Fruit fly (Drosophila melanogaster) whole organism, adult: ENCODE data around the gene Src64B.

Experiments used
- CG11617 ChIP-seq: fragments of 200-800 bp; sonication (Bioruptor generic); optimal IDR thresholded peaks from 2 replicates; lab custom pipeline; 2017; ENCODE audit warnings: mild to moderate bottlenecking, missing biosample characterization, missing genetic modification reagents, missing genetic modification characterization
- CG12768 ChIP-seq: fragments of 200-800 bp; sonication (Bioruptor generic); optimal IDR thresholded peaks from 2 replicates; lab custom pipeline; 2017; ENCODE audit warnings: missing biosample characterization, missing genetic modification characterization, mild to moderate bottlenecking, moderate library complexity, missing genetic modification reagents
- CG14711 ChIP-seq: fragments of 200-800 bp; sonication (Bioruptor generic); optimal IDR thresholded peaks from 2 replicates; lab custom pipeline; 2018; ENCODE audit warnings: missing biosample characterization, mild to moderate bottlenecking, missing genetic modification characterization, moderate library complexity
- CG1620 ChIP-seq: fragments of 200-800 bp; sonication (Bioruptor generic); optimal IDR thresholded peaks from 2 replicates; lab custom pipeline; 2016; ENCODE audit warnings: missing biosample characterization, missing genetic modification characterization
- CG33017 ChIP-seq: fragments of 200-800 bp; sonication (Bioruptor generic); optimal IDR thresholded peaks from 2 replicates; lab custom pipeline; 2018; ENCODE audit warnings: missing biosample characterization, mild to moderate bottlenecking, missing genetic modification characterization, moderate library complexity
- CG5204 ChIP-seq: fragments of 200-800 bp; sonication (Bioruptor generic); optimal IDR thresholded peaks from 2 replicates; lab custom pipeline; 2016; ENCODE audit warnings: missing biosample characterization, missing genetic modification characterization
- CG7045 ChIP-seq: fragments of 200-800 bp; sonication (Bioruptor generic); optimal IDR thresholded peaks from 2 replicates; lab custom pipeline; 2017; ENCODE audit warnings: missing biosample characterization, mild to moderate bottlenecking, missing genetic modification characterization
- CG7101 ChIP-seq: fragments of 200-800 bp; sonication (Bioruptor generic); optimal IDR thresholded peaks from 2 replicates; lab custom pipeline; 2018; ENCODE audit warnings: missing biosample characterization, mild to moderate bottlenecking, missing genetic modification characterization, moderate library complexity
- Clk ChIP-seq: fragments of 200-800 bp; sonication (Bioruptor generic); optimal IDR thresholded peaks from 2 replicates; lab custom pipeline; 2017; ENCODE audit warnings: missing biosample characterization, missing genetic modification characterization
- Crg-1 ChIP-seq: fragments of 200-800 bp; sonication (Bioruptor generic); optimal IDR thresholded peaks from 2 replicates; lab custom pipeline; 2016; ENCODE audit warnings: missing biosample characterization, missing genetic modification characterization
- Hr96 ChIP-seq: fragments of 200-800 bp; sonication (Bioruptor generic); optimal IDR thresholded peaks from 2 replicates; lab custom pipeline; 2016; ENCODE audit warnings: missing biosample characterization, missing genetic modification characterization
- Mnt ChIP-seq: fragments of 200-800 bp; sonication (Bioruptor generic); optimal IDR thresholded peaks from 2 replicates; lab custom pipeline; 2016; ENCODE audit warnings: missing biosample characterization, mild to moderate bottlenecking, missing genetic modification characterization
- bab1 ChIP-seq: fragments of 200-800 bp; sonication (Bioruptor generic); optimal IDR thresholded peaks from 3 replicates; lab custom pipeline; 2019; ENCODE audit warnings: missing biosample characterization, mild to moderate bottlenecking, missing genetic modification characterization, moderate library complexity
- cic ChIP-seq: fragments of 200-800 bp; sonication (Bioruptor generic); optimal IDR thresholded peaks from 2 replicates; lab custom pipeline; 2017; ENCODE audit warnings: missing biosample characterization, mild to moderate bottlenecking, missing genetic modification characterization, moderate library complexity
- cnc ChIP-seq, 2 experiments: fragments of >200 bp; optimal IDR thresholded peaks; 2 replicates each; lab custom pipeline; 2017
- kay ChIP-seq: fragments of 200-800 bp; sonication (Bioruptor generic); peaks from one replicate; lab custom pipeline; 2016; ENCODE audit warnings: missing biosample characterization, missing genetic modification characterization, borderline replicate concordance
- ovo ChIP-seq: fragments of 200-800 bp; sonication (Bioruptor generic); optimal IDR thresholded peaks from 2 replicates; lab custom pipeline; 2016; ENCODE audit warnings: missing biosample characterization, missing genetic modification characterization
- pad ChIP-seq: fragments of 200-800 bp; sonication (Bioruptor generic); optimal IDR thresholded peaks from 3 replicates; lab custom pipeline; 2017; ENCODE audit warnings: missing biosample characterization, missing genetic modification characterization, mild to moderate bottlenecking, moderate library complexity, missing genetic modification reagents
- tj ChIP-seq: fragments of 200-800 bp; sonication (Bioruptor generic); optimal IDR thresholded peaks from 3 replicates; lab custom pipeline; 2017; ENCODE audit warnings: missing biosample characterization, mild to moderate bottlenecking, missing genetic modification characterization, moderate library complexity
- toe ChIP-seq: fragments of 200-800 bp; sonication (Bioruptor generic); optimal IDR thresholded peaks from 2 replicates; lab custom pipeline; 2016; ENCODE audit warnings: missing biosample characterization, missing genetic modification characterization

The Src64B gene

DNA sequence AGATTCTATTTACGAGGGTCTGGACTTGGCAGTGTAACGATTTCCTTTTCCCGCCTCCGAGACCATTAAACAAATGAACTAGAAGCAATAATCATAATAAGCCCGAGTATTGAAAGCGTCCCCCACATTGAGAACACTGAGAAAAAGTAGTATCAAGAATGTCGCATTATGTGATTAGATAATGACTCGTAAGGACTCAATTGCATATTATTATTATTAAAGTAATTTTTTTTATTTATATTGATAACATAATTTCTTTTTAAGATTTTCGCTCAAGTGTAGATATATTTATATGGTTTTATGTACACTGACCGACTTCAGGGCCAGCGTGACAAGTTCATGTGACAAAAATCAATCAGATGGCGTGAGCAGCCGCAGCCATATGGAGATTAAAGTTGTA, 22.6 kb downstream of the Src64B start:
- no peak for TF ChIP-seq ovo (GFP tag; lab: Kevin White, UChicago)
- no peak for TF ChIP-seq cic (GFP tag; lab: Kevin White, UChicago)
- no peak for TF ChIP-seq CG14711 (tag; lab: Kevin White, UChicago)
- no peak for TF ChIP-seq CG7045 (GFP tag; lab: Kevin White, UChicago)
- TF ChIP-seq Mnt (GFP tag; lab: Kevin White, UChicago): no peak
- no peak for TF ChIP-seq CG33017
- no peak for TF ChIP-seq CG12768 (GFP tag; lab: Kevin White, UChicago)
- no peak for TF ChIP-seq cnc (optimal IDR thresholded peaks at IDR 0.05; lab: Kevin White, UChicago)
- no peak for TF ChIP-seq CG5204 (GFP tag; lab: Kevin White, UChicago)
- TF ChIP-seq CG7101 (tag; lab: Kevin White, UChicago): no peak
- TF ChIP-seq Crg-1 (GFP tag; lab: Kevin White, UChicago): no peak
- TF ChIP-seq kay (GFP tag; lab: Kevin White, UChicago): no peak
- TF ChIP-seq CG1620 (GFP tag; lab: Kevin White, UChicago): no peak

DNA sequence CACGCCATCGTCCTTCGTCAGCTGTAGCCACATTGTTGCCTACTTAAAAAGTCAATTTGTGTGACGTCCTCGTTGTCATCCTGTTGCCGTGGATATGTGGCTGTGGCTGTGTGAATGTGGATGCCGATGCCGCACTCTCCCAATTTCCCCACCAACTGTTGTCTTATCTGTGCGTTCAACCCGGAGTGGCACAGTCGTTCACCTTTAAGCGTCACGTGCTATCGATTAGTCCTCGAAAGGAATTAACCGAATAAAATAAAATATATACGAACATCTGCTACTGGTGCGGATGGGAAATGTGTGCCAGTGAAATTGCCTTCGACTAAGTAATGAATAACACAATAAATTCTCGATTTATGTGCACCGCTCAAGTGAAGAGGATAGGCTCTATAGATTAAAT, 23.7 kb downstream of the Src64B start:
- TF ChIP-seq Mnt (GFP tag; lab: Kevin White, UChicago) (no peak), CG7101 (tag; lab: Kevin White, UChicago) (no peak), CG5204 (GFP tag; lab: Kevin White, UChicago) (no peak), bab1 (no peak), Hr96 (GFP tag; lab: Kevin White, UChicago) (no peak), ovo (GFP tag; lab: Kevin White, UChicago) (no peak), Crg-1 (GFP tag; lab: Kevin White, UChicago) (no peak), CG33017 (no peak), kay (GFP tag; lab: Kevin White, UChicago) (no peak), cic (GFP tag; lab: Kevin White, UChicago) (no peak), CG12768 (GFP tag; lab: Kevin White, UChicago) (no peak), cnc (optimal IDR thresholded peaks at IDR 0.05; lab: Kevin White, UChicago) (no peak), CG14711 (tag; lab: Kevin White, UChicago) (no peak), Clk (no peak), toe (GFP tag; lab: Kevin White, UChicago) (no peak), pad (no peak), CG11617 (no peak), CG7045 (GFP tag; lab: Kevin White, UChicago) (no peak), tj (GFP tag; lab: Kevin White, UChicago) (no peak)

DNA sequence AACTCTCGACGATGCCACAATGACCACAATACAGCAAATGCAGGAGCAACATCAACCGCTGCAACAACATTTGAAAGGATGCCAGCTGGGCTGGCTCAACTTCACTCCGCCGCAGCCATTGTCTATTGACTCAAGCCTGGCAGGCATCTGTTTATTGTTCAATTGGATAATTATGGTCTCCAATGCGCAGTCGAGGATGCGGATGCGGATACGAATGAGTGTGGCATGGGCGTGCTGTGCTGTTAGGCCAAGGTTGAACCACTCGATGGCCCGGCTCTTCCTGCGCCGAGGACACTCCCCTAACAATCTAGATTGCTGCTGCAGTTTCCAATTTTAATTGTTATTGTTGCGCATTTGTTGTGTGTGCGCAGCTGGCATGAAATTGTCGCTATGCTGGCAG, 26.2 kb downstream of the Src64B start:
- TF ChIP-seq Mnt (GFP tag; lab: Kevin White, UChicago): no peak
- no peak for TF ChIP-seq CG12768 (GFP tag; lab: Kevin White, UChicago)
- no peak for TF ChIP-seq bab1
- no peak for TF ChIP-seq CG7045 (GFP tag; lab: Kevin White, UChicago)
- TF ChIP-seq Crg-1 (GFP tag; lab: Kevin White, UChicago): no peak
- TF ChIP-seq Clk: no peak
- TF ChIP-seq CG14711 (tag; lab: Kevin White, UChicago): no peak
- TF ChIP-seq toe (GFP tag; lab: Kevin White, UChicago): no peak
- no peak for TF ChIP-seq CG1620 (GFP tag; lab: Kevin White, UChicago)
- TF ChIP-seq ovo (GFP tag; lab: Kevin White, UChicago): no peak
- TF ChIP-seq kay (GFP tag; lab: Kevin White, UChicago): no peak
- TF ChIP-seq CG33017: no peak
- TF ChIP-seq tj (GFP tag; lab: Kevin White, UChicago): no peak
- TF ChIP-seq CG11617: no peak
- no peak for TF ChIP-seq cnc (optimal IDR thresholded peaks at IDR 0.05; lab: Kevin White, UChicago)
- TF ChIP-seq pad: no peak
- TF ChIP-seq CG7101 (tag; lab: Kevin White, UChicago): no peak
- TF ChIP-seq Hr96 (GFP tag; lab: Kevin White, UChicago): no peak

DNA sequence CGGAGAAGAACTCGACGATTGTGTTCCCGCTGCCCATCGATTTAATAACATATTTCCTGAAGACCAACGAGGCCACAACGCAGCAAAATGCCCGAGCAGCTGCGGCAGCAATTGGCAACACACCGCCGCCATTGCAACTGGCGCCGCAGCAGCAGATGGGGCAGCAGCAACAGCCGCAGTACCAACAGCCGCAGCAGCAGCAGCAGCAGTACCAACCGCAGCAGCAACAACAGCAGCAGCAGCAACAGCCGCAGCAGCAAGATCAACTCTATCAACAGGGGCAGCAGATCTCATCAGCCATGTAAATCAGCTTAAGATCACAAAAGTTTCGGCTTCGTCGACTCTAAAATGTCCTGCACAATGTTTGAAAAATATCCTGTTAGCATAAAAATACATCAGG, 35.9 kb downstream of the Src64B start:
- TF ChIP-seq pad (no peak), toe (GFP tag; lab: Kevin White, UChicago) (no peak), CG33017 (no peak), kay (GFP tag; lab: Kevin White, UChicago) (no peak), CG5204 (GFP tag; lab: Kevin White, UChicago) (no peak), ovo (GFP tag; lab: Kevin White, UChicago) (no peak), CG12768 (GFP tag; lab: Kevin White, UChicago) (no peak), tj (GFP tag; lab: Kevin White, UChicago) (no peak), CG11617 (no peak), CG7101 (tag; lab: Kevin White, UChicago) (no peak)

DNA sequence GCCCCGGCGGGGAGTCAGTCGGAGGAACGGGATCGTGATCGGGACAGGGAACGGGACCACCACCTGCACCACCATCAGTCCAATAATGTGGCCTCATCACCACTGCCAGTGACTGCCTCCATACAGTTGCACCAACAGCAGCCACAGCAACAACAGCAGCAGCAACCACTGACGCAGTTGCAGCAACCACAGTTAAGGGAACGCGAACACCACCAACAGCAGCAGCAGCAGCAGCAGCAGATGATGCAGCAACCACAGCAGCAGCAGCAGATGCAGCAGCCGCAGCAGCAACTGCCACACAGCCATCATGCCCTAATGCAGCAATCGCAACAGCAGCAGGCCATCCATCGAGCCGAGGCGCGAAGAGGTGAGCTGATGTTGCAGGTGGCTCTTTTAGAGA, 50.6 kb downstream of the Src64B start:
- no peak for TF ChIP-seq pad
- no peak for TF ChIP-seq CG7101 (tag; lab: Kevin White, UChicago)
- TF ChIP-seq Hr96 (GFP tag; lab: Kevin White, UChicago): no peak
- TF ChIP-seq CG7045 (GFP tag; lab: Kevin White, UChicago): no peak
- no peak for TF ChIP-seq tj (GFP tag; lab: Kevin White, UChicago)
- no peak for TF ChIP-seq Clk
- TF ChIP-seq CG1620 (GFP tag; lab: Kevin White, UChicago): no peak
- no peak for TF ChIP-seq bab1
- TF ChIP-seq ovo (GFP tag; lab: Kevin White, UChicago): no peak
- no peak for TF ChIP-seq CG33017
- no peak for TF ChIP-seq CG12768 (GFP tag; lab: Kevin White, UChicago)

DNA sequence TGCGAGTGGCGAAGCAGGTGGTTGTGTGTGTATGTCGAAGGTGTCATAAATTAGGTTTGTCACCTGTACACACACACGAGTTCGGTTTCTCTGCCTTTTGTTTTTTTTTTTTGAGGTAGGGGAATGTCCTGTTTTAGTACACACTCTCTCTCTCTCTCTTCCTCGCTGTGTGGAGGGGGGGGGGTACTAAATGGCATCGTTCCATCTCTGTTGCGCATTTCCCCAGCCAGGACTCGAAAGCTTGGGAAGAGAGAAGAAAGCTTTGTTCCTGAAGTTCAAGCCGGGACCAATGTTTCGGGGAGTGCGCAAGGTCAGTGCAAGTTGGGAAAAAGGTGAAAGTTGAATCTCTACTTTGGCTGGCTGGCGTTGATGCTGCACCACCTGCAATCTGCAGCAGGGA, 51.6 kb downstream of the Src64B start:
- TF ChIP-seq tj (GFP tag; lab: Kevin White, UChicago) (no peak), pad (peak; percentile 97)
